Worm (Caenorhabditis elegans): ENCODE data around the gene T26E4.9.
"Not testable (repeated sequence)": the region's sequence is repeated elsewhere in the genome, so short reads cannot be mapped to it uniquely, and the experiment has no call there.

T26E4.9 gene

ce11 chrV:15758449-15758848 lies 44.1 kb downstream of the T26E4.9 start, which contains the start of gene str-9:
Gene str-9 (plus strand): TSS chrV:15758749.
- no peak for TF ChIP-seq unc-62 (GFP tag; optimal IDR thresholded peaks at IDR 0.05)
- no peak for TF ChIP-seq peb-1 (tag; optimal IDR thresholded peaks at IDR 0.05)
- TF ChIP-seq crh-2 (tag; optimal IDR thresholded peaks at IDR 0.05): no peak
- no peak for TF ChIP-seq nhr-21 (tag; optimal IDR thresholded peaks at IDR 0.05)
- no peak for TF ChIP-seq ZK546.5 (tag; optimal IDR thresholded peaks at IDR 0.05)
- no peak for TF ChIP-seq nhr-12 (tag; optimal IDR thresholded peaks at IDR 0.05)
- no peak for TF ChIP-seq C34F6.9 (tag; optimal IDR thresholded peaks at IDR 0.05)
- TF ChIP-seq zag-1 (tag; optimal IDR thresholded peaks at IDR 0.05): no peak
- TF ChIP-seq lin-39 (tag; optimal IDR thresholded peaks at IDR 0.05): no peak
- TF ChIP-seq mab-5 (tag; optimal IDR thresholded peaks at IDR 0.05): no peak
- TF ChIP-seq nhr-25 (tag; optimal IDR thresholded peaks at IDR 0.05): no peak
- TF ChIP-seq unc-55 (GFP tag; optimal IDR thresholded peaks at IDR 0.05): no peak
- TF ChIP-seq ztf-11 (tag; optimal IDR thresholded peaks at IDR 0.05): no peak
- TF ChIP-seq nhr-23 (tag; optimal IDR thresholded peaks at IDR 0.05): no peak

DNA sequence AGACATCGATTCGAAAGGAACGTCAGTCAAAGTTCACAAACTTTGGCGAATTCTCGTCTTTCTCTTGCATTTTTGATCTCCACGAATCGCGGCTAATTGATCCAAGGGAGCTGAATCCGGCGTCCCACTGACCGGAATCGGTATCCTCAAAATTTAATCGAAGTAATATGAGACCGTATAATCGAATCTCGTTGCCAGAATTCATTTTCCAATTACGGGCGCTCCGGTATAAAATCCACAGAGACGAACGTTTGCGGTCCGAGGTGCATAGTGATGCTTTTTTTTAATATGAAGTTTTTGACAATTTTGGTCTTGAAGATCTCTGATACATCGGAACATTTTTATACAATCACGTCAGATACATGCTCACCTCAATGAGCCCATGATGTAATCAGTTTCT lies 44.9 kb downstream of the T26E4.9 start:
- TF ChIP-seq lin-13 (GFP tag; optimal IDR thresholded peaks at IDR 0.05) (no peak), skn-1 (tag; optimal IDR thresholded peaks at IDR 0.05) (no peak), nhr-11 (tag; optimal IDR thresholded peaks at IDR 0.05) (no peak), zag-1 (tag; optimal IDR thresholded peaks at IDR 0.05) (no peak), C34F6.9 (tag; optimal IDR thresholded peaks at IDR 0.05) (no peak), mdl-1 (tag; optimal IDR thresholded peaks at IDR 0.05) (no peak), nhr-23 (tag; optimal IDR thresholded peaks at IDR 0.05) (no peak), dmd-4 (tag; optimal IDR thresholded peaks at IDR 0.05) (no peak), nhr-21 (tag; optimal IDR thresholded peaks at IDR 0.05) (no peak), unc-55 (GFP tag; optimal IDR thresholded peaks at IDR 0.05) (no peak)

DNA sequence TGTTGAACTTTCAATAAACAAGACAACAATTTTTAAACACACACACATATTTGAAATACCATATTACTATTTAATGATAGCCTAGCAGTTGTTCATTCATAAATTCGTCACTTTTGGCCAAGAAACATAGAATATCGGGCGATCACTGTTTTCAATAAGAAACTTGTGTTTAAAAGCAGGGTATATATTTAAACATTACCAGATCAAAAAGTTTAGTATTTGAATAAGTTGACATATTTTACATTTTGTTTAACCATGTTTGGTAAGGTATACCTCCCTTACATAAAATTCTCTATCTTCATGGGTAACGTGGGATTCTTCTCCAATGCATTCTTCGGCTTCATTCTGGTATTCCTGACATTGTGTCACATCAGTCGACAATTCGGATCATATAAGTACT lies 47.8 kb downstream of the T26E4.9 start, which contains the start of gene str-8:
Gene str-8 (plus strand): TSS at position 301 of the 400 bp plus-strand sequence.
- TF ChIP-seq ama-1 (optimal IDR thresholded peaks at IDR 0.05); nhr-11 (tag; optimal IDR thresholded peaks at IDR 0.05); unc-55 (GFP tag; optimal IDR thresholded peaks at IDR 0.05): not testable (repeated sequence)

DNA sequence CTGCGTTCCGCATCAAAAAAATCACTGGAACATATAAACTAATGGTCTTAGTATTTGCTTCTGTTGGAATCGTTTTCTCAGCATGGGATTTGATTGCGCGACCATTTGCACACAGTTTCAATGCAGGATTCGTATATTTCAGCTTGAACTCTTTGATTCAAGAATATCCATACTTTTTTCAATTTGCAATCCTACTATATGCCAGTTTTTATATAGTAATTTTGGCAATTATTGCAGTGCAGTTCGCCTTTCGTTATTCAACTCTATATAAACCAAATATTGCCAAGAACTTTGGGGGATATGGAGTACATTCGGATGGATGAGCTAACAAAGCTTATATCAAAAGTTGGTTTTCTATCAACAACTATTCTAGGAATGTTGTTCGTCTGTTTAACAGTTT lies 49.6 kb downstream of the T26E4.9 start, which contains the start of gene str-5:
Gene str-5 (plus strand): TSS at position 301 of the 400 bp plus-strand sequence.
- not testable (repeated sequence) for TF ChIP-seq ceh-82 (tag; optimal IDR thresholded peaks at IDR 0.05); sem-4 (tag; optimal IDR thresholded peaks at IDR 0.05); unc-55 (GFP tag; optimal IDR thresholded peaks at IDR 0.05)

- TF ChIP-seq ceh-16 (tag; optimal IDR thresholded peaks at IDR 0.05) (no peak), unc-62 (GFP tag; optimal IDR thresholded peaks at IDR 0.05) (no peak), gmeb-1 (tag; optimal IDR thresholded peaks at IDR 0.05) (no peak), skn-1 (tag; optimal IDR thresholded peaks at IDR 0.05) (no peak), mdl-1 (tag; optimal IDR thresholded peaks at IDR 0.05) (no peak), lin-39 (tag; optimal IDR thresholded peaks at IDR 0.05) (no peak), nhr-23 (tag; optimal IDR thresholded peaks at IDR 0.05) (no peak), nhr-77 (tag; optimal IDR thresholded peaks at IDR 0.05) (no peak), lin-11 (tag; optimal IDR thresholded peaks at IDR 0.05) (no peak), peb-1 (tag; optimal IDR thresholded peaks at IDR 0.05) (no peak), ZK546.5 (tag; optimal IDR thresholded peaks at IDR 0.05) (no peak), sma-3 (GFP tag; optimal IDR thresholded peaks at IDR 0.05) (no peak), C34F6.9 (tag; optimal IDR thresholded peaks at IDR 0.05) (no peak), ama-1 (optimal IDR thresholded peaks at IDR 0.05) (no peak), sma-9 (GFP tag; optimal IDR thresholded peaks at IDR 0.05) (no peak), sma-9 (tag; optimal IDR thresholded peaks at IDR 0.05) (no peak), sem-4 (tag; optimal IDR thresholded peaks at IDR 0.05) (no peak), Y55F3AM.14 (GFP tag; optimal IDR thresholded peaks at IDR 0.05) (no peak), R02D3.7 (tag; optimal IDR thresholded peaks at IDR 0.05) (no peak)
Measured at ce11 chrV:15752049-15752448, 50.5 kb downstream of the T26E4.9 start, which contains the start of gene str-43. Gene str-43 (minus strand): TSS chrV:15752149.

DNA sequence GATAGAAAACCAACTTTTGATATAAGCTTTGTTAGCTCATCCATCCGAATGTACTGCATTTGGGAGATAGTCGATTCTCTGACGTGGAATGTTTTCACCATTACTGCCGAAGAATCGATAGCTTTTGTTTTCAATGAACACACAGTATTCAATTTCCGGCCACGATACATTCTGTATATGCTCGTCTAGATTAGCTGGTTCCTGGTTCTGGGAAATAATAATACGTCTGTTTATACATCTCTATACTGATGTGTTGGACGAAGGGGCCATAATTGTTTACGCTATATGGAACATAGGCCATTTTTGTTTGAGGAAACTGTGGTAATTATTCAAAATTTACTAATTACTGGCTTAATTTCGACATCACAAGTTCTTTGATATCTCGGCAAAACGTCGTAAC lies 52.4 kb downstream of the T26E4.9 start, which contains the start of gene str-6:
Gene str-6 (minus strand): TSS at position 101 of the 400 bp plus-strand sequence.
- TF ChIP-seq lin-39 (tag; optimal IDR thresholded peaks at IDR 0.05) (no peak), skn-1 (tag; optimal IDR thresholded peaks at IDR 0.05) (no peak), fos-1 (tag; optimal IDR thresholded peaks at IDR 0.05) (no peak), nhr-23 (tag; optimal IDR thresholded peaks at IDR 0.05) (no peak), lin-13 (GFP tag; optimal IDR thresholded peaks at IDR 0.05) (no peak), alr-1 (tag; optimal IDR thresholded peaks at IDR 0.05) (no peak)
